Worm (Caenorhabditis elegans) whole organism, late embryonic: ENCODE data around the gene hap-1.

Experiments used
- C08G9.2 ChIP-seq: sonication (generic microtip); optimal IDR thresholded peaks from 2 replicates; lab custom pipeline; 2016; ENCODE audit warnings: mild to moderate bottlenecking, missing genetic modification characterization, moderate library complexity, missing compliant biosample characterization
- C38D4.7 ChIP-seq: fragments of 200-800 bp; sonication (Bioruptor generic); optimal IDR thresholded peaks from 2 replicates; lab custom pipeline; 2018; ENCODE audit warnings: mild to moderate bottlenecking, missing genetic modification characterization, moderate library complexity, missing compliant biosample characterization
- K09A11.1 ChIP-seq: sonication (generic microtip); optimal IDR thresholded peaks from 2 replicates; lab custom pipeline; 2017; ENCODE audit warnings: antibody characterized with exemption, mild to moderate bottlenecking, missing genetic modification characterization, missing compliant biosample characterization; ENCODE audit not compliant: insufficient read depth
- T23F11.4 ChIP-seq: fragments of 200-800 bp; sonication (Bioruptor generic); optimal IDR thresholded peaks from 2 replicates; lab custom pipeline; 2018; ENCODE audit warnings: mild to moderate bottlenecking, missing genetic modification characterization, missing compliant biosample characterization
- Y22D7AL.16 ChIP-seq: sonication (generic microtip); optimal IDR thresholded peaks from 2 replicates; lab custom pipeline; 2016; ENCODE audit warnings: missing genetic modification characterization, missing compliant biosample characterization
- ahr-1 ChIP-seq: sonication (generic microtip); optimal IDR thresholded peaks from 2 replicates; lab custom pipeline; 2016; ENCODE audit warnings: missing genetic modification characterization, missing compliant biosample characterization
- ceh-18 ChIP-seq: sonication (generic microtip); optimal IDR thresholded peaks from 2 replicates; lab custom pipeline; 2016; ENCODE audit warnings: missing genetic modification characterization, missing compliant biosample characterization
- ceh-22 ChIP-seq: sonication (generic microtip); optimal IDR thresholded peaks from 2 replicates; lab custom pipeline; 2017; ENCODE audit warnings: missing biosample characterization, missing genetic modification characterization
- ceh-24 ChIP-seq: sonication (generic microtip); optimal IDR thresholded peaks from 2 replicates; lab custom pipeline; 2016; ENCODE audit warnings: mild to moderate bottlenecking, missing genetic modification characterization, missing compliant biosample characterization
- ceh-30 ChIP-seq: fragments of 150-350 bp; optimal IDR thresholded peaks from 2 replicates; lab custom pipeline; 2014; ENCODE audit warnings: missing biosample characterization, missing genetic modification characterization
- ceh-34 ChIP-seq: sonication (generic microtip); optimal IDR thresholded peaks from 2 replicates; lab custom pipeline; 2016; ENCODE audit warnings: mild to moderate bottlenecking, missing genetic modification characterization, missing compliant biosample characterization
- ceh-45 ChIP-seq: fragments of 200-800 bp; sonication (Bioruptor generic); IDR thresholded peaks from 2 replicates; pipeline ENCODE4 v1.3.6; 2022; ENCODE audit warnings: missing genetic modification reagents, missing genetic modification characterization, missing compliant biosample characterization
- ceh-48 ChIP-seq: sonication (generic microtip); optimal IDR thresholded peaks from 2 replicates; lab custom pipeline; 2016; ENCODE audit warnings: missing genetic modification characterization, inconsistent platforms, missing compliant biosample characterization
- ceh-6 ChIP-seq: fragments of 200-800 bp; sonication (Bioruptor generic); optimal IDR thresholded peaks from 2 replicates; lab custom pipeline; 2018; ENCODE audit warnings: mild to moderate bottlenecking, missing genetic modification characterization, missing compliant biosample characterization
- ceh-9 ChIP-seq: sonication (generic microtip); optimal IDR thresholded peaks from 2 replicates; lab custom pipeline; 2016; ENCODE audit warnings: mild to moderate bottlenecking, missing genetic modification characterization, inconsistent platforms, missing compliant biosample characterization
- che-1 ChIP-seq: sonication (generic microtip); optimal IDR thresholded peaks from 2 replicates; lab custom pipeline; 2016; ENCODE audit warnings: mild to moderate bottlenecking, missing genetic modification characterization, missing compliant biosample characterization
- dmd-4 ChIP-seq: sonication (generic microtip); optimal IDR thresholded peaks from 2 replicates; lab custom pipeline; 2016; ENCODE audit warnings: borderline replicate concordance, missing genetic modification characterization, missing compliant biosample characterization
- elt-4 ChIP-seq: sonication (generic microtip); optimal IDR thresholded peaks from 2 replicates; lab custom pipeline; 2016; ENCODE audit warnings: missing genetic modification characterization, missing compliant biosample characterization
- ets-4 ChIP-seq: sonication (generic microtip); optimal IDR thresholded peaks from 2 replicates; lab custom pipeline; 2016; ENCODE audit warnings: missing genetic modification characterization, missing compliant biosample characterization
- fkh-10 ChIP-seq: fragments of 150-350 bp; optimal IDR thresholded peaks from 2 replicates; lab custom pipeline; 2014; ENCODE audit warnings: missing biosample characterization, missing genetic modification reagents, missing genetic modification characterization
- hlh-15 ChIP-seq: sonication (generic microtip); optimal IDR thresholded peaks from 2 replicates; lab custom pipeline; 2016; ENCODE audit warnings: missing genetic modification characterization, missing compliant biosample characterization
- hlh-8 ChIP-seq: sonication (generic microtip); optimal IDR thresholded peaks from 2 replicates; lab custom pipeline; 2016; ENCODE audit warnings: missing genotype, missing genetic modification characterization, missing compliant biosample characterization
- lim-6 ChIP-seq: sonication (generic microtip); optimal IDR thresholded peaks from 2 replicates; lab custom pipeline; 2016; ENCODE audit warnings: missing genetic modification characterization, missing compliant biosample characterization
- madf-2 ChIP-seq: sonication (generic microtip); optimal IDR thresholded peaks from 2 replicates; lab custom pipeline; 2017; ENCODE audit warnings: missing genetic modification characterization, missing compliant biosample characterization
- mec-3 ChIP-seq: sonication (generic microtip); optimal IDR thresholded peaks from 2 replicates; lab custom pipeline; 2016; ENCODE audit warnings: borderline replicate concordance, missing genetic modification characterization, missing compliant biosample characterization
- nhr-232 ChIP-seq: sonication (generic microtip); optimal IDR thresholded peaks from 2 replicates; lab custom pipeline; 2016; ENCODE audit warnings: missing genetic modification characterization, missing compliant biosample characterization
- pat-9 ChIP-seq: fragments of 200-800 bp; sonication (Bioruptor generic); optimal IDR thresholded peaks from 2 replicates; lab custom pipeline; 2018; ENCODE audit warnings: mild to moderate bottlenecking, missing genetic modification characterization, moderate library complexity, missing compliant biosample characterization
- pax-1 ChIP-seq: fragments of 150-350 bp; optimal IDR thresholded peaks from 2 replicates; lab custom pipeline; 2014; ENCODE audit warnings: missing biosample characterization, missing genetic modification characterization
- pqm-1 ChIP-seq: sonication (generic microtip); optimal IDR thresholded peaks from 2 replicates; lab custom pipeline; 2016; ENCODE audit warnings: missing genetic modification characterization, missing compliant biosample characterization
- pros-1 ChIP-seq: fragments of 150-350 bp; optimal IDR thresholded peaks from 2 replicates; lab custom pipeline; 2014; ENCODE audit warnings: missing biosample characterization, missing genetic modification reagents, missing genetic modification characterization
- sdc-2 ChIP-seq: sonication (generic microtip); optimal IDR thresholded peaks from 2 replicates; lab custom pipeline; 2016; ENCODE audit warnings: missing genotype, missing genetic modification characterization, missing compliant biosample characterization
- sox-4 ChIP-seq: sonication (generic microtip); optimal IDR thresholded peaks from 2 replicates; lab custom pipeline; 2017; ENCODE audit warnings: mild to moderate bottlenecking, missing genetic modification characterization, inconsistent platforms, missing compliant biosample characterization
- tbx-2 ChIP-seq: sonication (generic microtip); optimal IDR thresholded peaks from 2 replicates; lab custom pipeline; 2016; ENCODE audit warnings: missing genetic modification characterization, missing compliant biosample characterization
- tbx-7 ChIP-seq: sonication (generic microtip); optimal IDR thresholded peaks from 2 replicates; lab custom pipeline; 2016; ENCODE audit warnings: missing genotype, missing genetic modification characterization, missing compliant biosample characterization
- ttx-3 ChIP-seq: sonication (generic microtip); optimal IDR thresholded peaks from 2 replicates; lab custom pipeline; 2016; ENCODE audit warnings: missing genetic modification reagents, missing genetic modification characterization, missing compliant biosample characterization
- unc-3 ChIP-seq, 2 experiments: fragments of 200-800 bp in 1 of 2; sonication (Bioruptor generic) in 1 of 2; sonication (generic microtip) in 1 of 2; conservative IDR thresholded peaks in 1 of 2; optimal IDR thresholded peaks in 1 of 2; 2 replicates each; pipeline versions ENCODE4 v1.3.6 to Lab custom; 2016 to 2022; ENCODE audit warnings: missing compliant biosample characterization in 2 of 2, missing genetic modification characterization in 2 of 2, missing genetic modification reagents in 1 of 2
- unc-55 ChIP-seq: sonication (generic microtip); optimal IDR thresholded peaks from 2 replicates; lab custom pipeline; 2017; ENCODE audit warnings: missing biosample characterization, missing genetic modification reagents, missing genetic modification characterization
- ztf-16 ChIP-seq: sonication (generic microtip); optimal IDR thresholded peaks from 2 replicates; lab custom pipeline; 2017; ENCODE audit warnings: missing genetic modification characterization, missing compliant biosample characterization

Gene hap-1

DNA sequence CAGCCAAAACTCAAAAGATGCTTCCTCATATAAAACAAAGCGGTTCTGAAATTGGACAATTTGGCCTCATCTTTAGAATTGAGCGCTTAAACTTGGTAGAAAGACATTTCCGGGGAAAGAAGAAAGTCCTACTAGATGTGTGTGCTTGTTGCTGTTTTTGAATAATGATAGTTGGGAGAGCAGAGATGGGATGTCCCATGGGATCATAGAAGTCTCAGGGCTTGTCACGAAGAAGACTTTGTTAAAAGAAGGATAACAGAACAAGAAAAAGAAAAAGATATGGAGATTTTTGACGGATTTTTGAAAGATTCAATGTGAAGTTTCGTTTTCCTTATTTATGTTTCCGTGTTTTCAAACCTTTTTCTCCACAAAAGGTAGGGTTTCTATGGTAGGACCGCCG lies 45.1 kb upstream of the hap-1 start, which contains the start of gene ZC155.2:
Gene ZC155.2, plus strand, starts transcription at position 301 of the 400 bp plus-strand sequence.
- TF ChIP-seq sdc-2 (tag; lab: Kevin White, UChicago) (no peak), unc-3 (GFP tag; conservative IDR thresholded peaks at IDR 0.05; lab: Robert Waterston, UW) (no peak), unc-3 (tag; optimal IDR thresholded peaks at IDR 0.05; lab: Kevin White, UChicago) (peak; percentile 33), fkh-10 (GFP tag; lab: Kevin White, UChicago) (no peak)

DNA sequence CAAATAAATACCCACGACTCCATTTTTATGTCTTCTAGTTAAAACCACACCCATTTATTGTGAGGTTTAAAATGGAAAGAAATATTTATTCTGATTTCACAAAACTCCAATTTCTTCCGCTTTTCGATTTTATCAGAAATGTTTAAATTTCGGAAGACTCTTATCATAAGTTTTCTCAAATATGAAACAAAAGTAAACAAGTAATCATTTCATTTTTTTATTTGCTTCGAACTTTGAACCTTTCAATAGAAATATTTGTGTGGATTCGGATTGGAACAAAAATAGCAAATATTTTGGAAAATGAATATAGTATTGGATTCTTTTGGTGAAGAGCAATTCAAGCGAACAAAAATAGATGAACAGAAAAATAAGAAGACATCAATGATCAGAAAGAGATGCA lies 41.9 kb upstream of the hap-1 start:
- TF ChIP-seq elt-4 (no peak), ceh-6 (GFP tag; lab: Kevin White, UChicago) (no peak), unc-55 (GFP tag; lab: Kevin White, UChicago) (no peak), C08G9.2 (tag; lab: Kevin White, UChicago) (no peak), che-1 (tag; lab: Kevin White, UChicago) (no peak), ceh-34 (tag; lab: Kevin White, UChicago) (no peak), ttx-3 (tag; lab: Kevin White, UChicago) (no peak), Y22D7AL.16 (tag; lab: Kevin White, UChicago) (no peak), fkh-10 (GFP tag; lab: Kevin White, UChicago) (no peak), pqm-1 (tag; lab: Kevin White, UChicago) (no peak), lim-6 (tag; lab: Kevin White, UChicago) (no peak)

DNA sequence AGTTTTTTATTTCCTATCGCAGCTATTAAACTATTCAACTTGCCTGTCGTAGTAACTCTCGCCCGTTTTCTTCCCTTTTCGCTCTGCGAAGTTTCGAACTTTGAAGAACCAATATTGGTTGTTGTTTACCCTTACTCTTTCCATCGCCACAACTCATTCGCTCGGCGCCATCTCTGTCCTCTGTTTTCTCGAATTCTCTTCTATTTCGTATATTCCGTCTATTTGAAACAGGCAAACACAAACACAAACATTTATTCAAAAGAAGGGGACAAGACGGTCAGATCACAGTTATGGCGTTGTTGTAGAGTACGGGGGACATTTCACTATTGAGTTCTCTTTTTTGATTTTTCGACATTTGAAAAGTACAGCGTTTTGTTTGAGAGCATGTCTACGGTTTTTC lies 41.0 kb upstream of the hap-1 start:
- TF ChIP-seq elt-4 (no peak), mec-3 (no peak), unc-55 (GFP tag; lab: Kevin White, UChicago) (no peak), ceh-22 (tag; lab: Kevin White, UChicago) (no peak), nhr-232 (tag; lab: Kevin White, UChicago) (no peak), tbx-2 (tag; lab: Kevin White, UChicago) (no peak), ceh-30 (no peak), ceh-45 (GFP tag; lab: Robert Waterston, UW) (no peak), ets-4 (tag; lab: Kevin White, UChicago) (no peak), ahr-1 (no peak)

DNA sequence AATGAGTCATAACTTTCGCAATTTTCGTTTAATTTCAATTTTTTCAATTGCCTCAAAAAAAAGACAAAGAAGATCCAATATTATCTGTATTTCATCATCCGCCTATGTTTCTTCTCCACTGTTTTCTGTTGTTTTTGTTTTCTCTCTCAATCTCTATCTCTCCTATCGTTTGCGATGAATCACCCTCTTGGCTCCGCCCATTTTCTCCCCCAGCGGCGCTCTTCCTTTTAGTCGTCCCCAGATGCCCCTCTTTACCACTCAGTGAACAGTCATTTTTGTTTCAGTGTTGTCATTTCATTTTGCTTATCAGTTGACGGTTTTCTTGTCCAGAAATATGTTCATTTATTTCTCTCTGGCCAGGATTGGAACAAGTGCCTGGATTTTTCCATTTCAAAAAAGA lies 38.8 kb upstream of the hap-1 start:
- TF ChIP-seq ceh-18 (tag; lab: Kevin White, UChicago): peak; percentile 12
- TF ChIP-seq pat-9 (tag; lab: Kevin White, UChicago): no peak
- TF ChIP-seq, all 69 proteins: peak for 1

DNA sequence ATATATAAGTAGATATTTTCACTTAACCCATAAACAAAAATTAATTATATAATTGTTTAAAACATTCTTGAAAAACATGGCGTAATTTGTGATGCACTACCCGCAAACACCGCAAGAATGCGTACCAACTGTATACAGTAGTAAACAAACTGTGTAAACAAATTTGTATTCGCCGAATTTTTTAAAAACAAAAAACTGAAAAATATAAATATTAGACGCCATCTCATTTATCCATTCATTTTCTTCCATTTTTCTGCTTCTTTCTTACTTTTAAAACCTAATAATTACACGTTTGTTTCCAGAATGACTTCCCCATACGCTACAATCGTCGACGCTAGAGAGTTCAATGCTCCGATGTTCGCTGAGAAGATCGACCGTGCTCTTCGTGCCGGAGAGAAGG lies 38.4 kb upstream of the hap-1 start, which contains the start of gene nex-1:
Gene nex-1, plus strand, starts transcription at position 301 of the 400 bp plus-strand sequence.
- TF ChIP-seq C08G9.2 (tag; lab: Kevin White, UChicago) (no peak), unc-3 (GFP tag; conservative IDR thresholded peaks at IDR 0.05; lab: Robert Waterston, UW) (no peak), unc-3 (tag; optimal IDR thresholded peaks at IDR 0.05; lab: Kevin White, UChicago) (no peak), ahr-1 (no peak), pros-1 (tag; lab: Kevin White, UChicago) (no peak)
- TF ChIP-seq, all 69 proteins: peak for 0

DNA sequence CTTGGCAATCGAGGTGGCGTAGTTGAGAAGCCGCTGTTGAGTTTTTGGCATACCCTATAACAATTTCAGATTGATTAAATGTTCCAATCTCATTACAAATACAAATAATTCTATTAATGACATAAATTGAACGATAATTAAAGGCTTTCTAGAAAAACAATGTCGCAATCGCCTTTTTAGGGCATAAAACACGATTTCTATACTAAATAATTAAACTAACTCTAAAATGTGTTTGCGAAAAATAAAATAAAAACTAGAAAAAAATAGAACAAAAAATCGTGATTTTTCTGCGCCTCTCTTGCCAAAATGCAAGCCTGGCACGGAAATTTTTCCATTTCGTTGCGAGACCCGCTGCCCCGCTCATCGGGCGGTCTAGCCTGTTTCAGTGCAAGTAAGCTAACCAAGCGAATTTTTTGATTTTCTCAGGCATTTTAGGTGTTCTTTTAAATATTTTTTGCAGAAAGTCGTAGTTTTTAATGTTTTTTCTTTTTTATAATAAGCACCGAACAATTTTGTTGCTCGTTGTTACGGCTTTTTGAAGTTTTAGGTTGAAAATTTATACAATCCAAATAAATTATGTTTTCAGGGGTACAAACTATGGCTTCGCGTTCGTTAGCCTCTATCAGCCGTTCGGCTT lies 35.8 kb upstream of the hap-1 start, which contains the start of the genes C34E10.12, C34E10.10 and atp-2:
Gene C34E10.12, minus strand, starts transcription at position 51 of the 637 bp plus-strand sequence.
Gene C34E10.10, minus strand, starts transcription at position 54 of the 637 bp plus-strand sequence.
Gene atp-2, plus strand, starts transcription at position 587 of the 637 bp plus-strand sequence.
- no peak for TF ChIP-seq che-1 (tag; lab: Kevin White, UChicago)
- TF ChIP-seq hlh-15 (tag; lab: Kevin White, UChicago): no peak
- no peak for TF ChIP-seq T23F11.4
- TF ChIP-seq K09A11.1 (tag; lab: Kevin White, UChicago): peak; percentile 10
- TF ChIP-seq lim-6 (tag; lab: Kevin White, UChicago): no peak
- no peak for TF ChIP-seq ceh-48 (tag; lab: Kevin White, UChicago)
- peak; percentile 56 for TF ChIP-seq ceh-34 (tag; lab: Kevin White, UChicago)
- peak; percentile 68 for TF ChIP-seq ets-4 (tag; lab: Kevin White, UChicago)
- no peak for TF ChIP-seq nhr-232 (tag; lab: Kevin White, UChicago)
- no peak for TF ChIP-seq ceh-9
- peak; percentile 22 for TF ChIP-seq pax-1 (tag; lab: Kevin White, UChicago)
- TF ChIP-seq hlh-8 (tag; lab: Kevin White, UChicago): no peak
- TF ChIP-seq ceh-24 (tag; lab: Kevin White, UChicago): no peak
- no peak for TF ChIP-seq elt-4
- no peak for TF ChIP-seq dmd-4 (tag; lab: Kevin White, UChicago)
- no peak for TF ChIP-seq ceh-30
- TF ChIP-seq fkh-10 (GFP tag; lab: Kevin White, UChicago): no peak
- peak; percentile 18 for TF ChIP-seq ztf-16
- TF ChIP-seq ceh-22 (tag; lab: Kevin White, UChicago): no peak
- TF ChIP-seq pros-1 (tag; lab: Kevin White, UChicago): no peak
- TF ChIP-seq C38D4.7 (GFP tag; lab: Kevin White, UChicago): no peak
- TF ChIP-seq tbx-2 (tag; lab: Kevin White, UChicago): peak; percentile 62
- TF ChIP-seq sdc-2 (tag; lab: Kevin White, UChicago): no peak
- TF ChIP-seq madf-2 (tag; lab: Kevin White, UChicago): no peak
- no peak for TF ChIP-seq tbx-7 (tag; lab: Kevin White, UChicago)
- TF ChIP-seq ttx-3 (tag; lab: Kevin White, UChicago): peak; percentile 33
- no peak for TF ChIP-seq sox-4 (tag; lab: Kevin White, UChicago)
